Fruit fly (Drosophila melanogaster): ENCODE data around the gene spoon.
A peak's percentile ranks its signal among the peaks of the same experiment; 100 is the strongest.

spoon gene

DNA sequence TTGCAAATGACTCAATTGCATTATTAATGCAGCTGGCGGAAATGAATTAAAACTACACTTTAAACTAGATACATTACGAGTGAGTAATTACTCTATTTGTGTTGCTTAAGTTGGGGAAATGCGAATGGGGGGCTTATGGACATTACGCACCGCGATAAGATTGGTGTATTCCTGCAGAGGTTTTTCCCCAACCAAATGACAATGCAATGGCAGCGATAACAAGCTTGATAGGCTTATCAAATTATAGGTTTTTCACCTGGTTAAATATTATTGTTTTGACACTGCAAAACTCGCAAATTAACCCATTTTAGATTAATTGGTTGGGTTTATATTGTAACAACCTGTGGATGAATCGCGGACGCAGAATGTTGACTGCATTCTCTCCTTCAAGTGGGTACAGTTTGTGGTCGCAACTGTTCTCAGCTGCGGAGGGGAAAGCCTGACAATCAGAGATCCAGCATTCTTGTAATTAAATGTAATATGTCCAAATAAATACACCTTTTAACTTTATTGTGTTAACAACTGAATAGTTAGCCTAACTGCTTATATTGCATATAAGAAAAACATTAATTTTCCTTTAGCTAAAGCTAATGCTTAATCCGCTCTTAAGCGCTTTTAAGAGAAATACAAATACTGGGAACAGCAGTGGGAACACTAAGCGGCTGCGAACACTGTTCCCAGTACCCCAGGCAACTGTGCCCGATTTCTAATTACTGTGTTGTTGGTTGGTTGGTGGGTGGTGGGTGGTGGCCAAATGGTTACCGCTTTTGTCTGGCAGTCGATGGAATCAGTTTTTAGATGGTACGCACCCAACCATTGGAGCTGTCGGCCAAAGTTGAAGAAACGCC is 12.2 kb upstream of the spoon start:
- TF ChIP-seq Eip78C (GFP tag) = peak; percentile 27
- TF ChIP-seq CG10631 (GFP tag; optimal IDR thresholded peaks at IDR 0.05) = no peak

DNA sequence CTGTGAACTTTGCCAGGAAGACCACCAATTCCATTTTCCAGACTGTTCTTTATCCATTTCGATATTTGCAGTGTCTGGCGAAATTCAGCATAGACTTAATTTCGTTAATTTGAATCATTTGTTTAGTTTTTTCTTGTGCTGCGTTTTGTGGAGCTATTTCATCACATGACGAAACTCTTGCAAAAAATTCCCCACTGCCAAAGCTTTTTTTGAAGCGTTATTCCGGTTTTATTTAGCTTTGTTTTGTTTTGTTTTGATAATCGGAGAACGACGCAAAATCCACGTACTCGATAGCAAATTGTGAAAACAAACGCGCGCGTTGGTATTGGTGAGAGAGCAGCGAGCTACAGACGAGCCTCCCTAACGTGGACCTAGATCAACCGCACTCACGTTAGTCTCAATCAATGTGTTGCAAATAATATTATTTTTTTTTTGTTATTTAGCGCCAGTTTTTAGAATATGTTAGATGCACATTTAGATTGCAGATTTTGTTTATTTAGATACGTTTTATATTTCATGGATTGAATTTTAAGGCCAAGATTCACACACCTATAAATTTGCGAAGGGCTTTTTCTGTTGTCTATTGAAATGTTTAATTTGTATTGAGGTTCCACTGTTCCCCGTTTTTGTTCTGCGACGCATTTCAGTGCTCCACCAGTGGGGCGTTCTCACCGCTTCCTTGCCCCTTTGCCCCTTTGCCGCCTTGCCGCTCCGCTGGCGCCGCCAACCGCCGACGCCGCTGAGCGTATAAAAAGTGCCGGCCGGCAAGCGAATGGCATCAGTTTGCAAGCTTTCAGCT is 9.3 kb upstream of the spoon start:
- TF ChIP-seq CG11294 (GFP tag; IDR thresholded peaks at IDR 0.05) = peak; percentile 74
- peak; percentile 89 for TF ChIP-seq Hr4 (GFP tag; optimal IDR thresholded peaks at IDR 0.05)
- TF ChIP-seq CG34406 (GFP tag; optimal IDR thresholded peaks at IDR 0.05) = peak; percentile 89
- TF ChIP-seq net (GFP tag; optimal IDR thresholded peaks at IDR 0.05) = peak; percentile 89
- peak; percentile 82 for TF ChIP-seq CG8319 (GFP tag; optimal IDR thresholded peaks at IDR 0.05)
- peak; percentile 93 for TF ChIP-seq OdsH (GFP tag; optimal IDR thresholded peaks at IDR 0.05)
- TF ChIP-seq CG6792 (GFP tag; optimal IDR thresholded peaks at IDR 0.05) = peak; percentile 91
- peak; percentile 90 for TF ChIP-seq CG3919 (GFP tag; optimal IDR thresholded peaks at IDR 0.05)
- peak; percentile 91 for TF ChIP-seq CG6808 (GFP tag; optimal IDR thresholded peaks at IDR 0.05)
- peak; percentile 96 for TF ChIP-seq Sox14 (GFP tag; optimal IDR thresholded peaks at IDR 0.05)
- peak; percentile 75 for TF ChIP-seq Blimp-1 (GFP tag; optimal IDR thresholded peaks at IDR 0.05)
- peak; percentile 83 for TF ChIP-seq CG6854 (GFP tag; optimal IDR thresholded peaks at IDR 0.05)
- peak; percentile 78 for TF ChIP-seq CG1621 (tag; optimal IDR thresholded peaks at IDR 0.05)
- peak; percentile 90 for TF ChIP-seq Smox (GFP tag; optimal IDR thresholded peaks at IDR 0.05)
- TF ChIP-seq CG10631 (GFP tag; optimal IDR thresholded peaks at IDR 0.05) = peak; percentile 92
- peak; percentile 84 for TF ChIP-seq CG7368 (GFP tag; optimal IDR thresholded peaks at IDR 0.05)
- peak; percentile 95 for TF ChIP-seq svp (GFP tag)
- peak; percentile 83 for TF ChIP-seq CG11762 (GFP tag; optimal IDR thresholded peaks at IDR 0.05; ENCODE audit: insufficient read depth)
- peak; percentile 92 for TF ChIP-seq Hr39 (GFP tag; optimal IDR thresholded peaks at IDR 0.05)
- peak; percentile 94 for TF ChIP-seq pdm3 (GFP tag; optimal IDR thresholded peaks at IDR 0.05)
- peak; percentile 88 for TF ChIP-seq Sox102F (GFP tag; optimal IDR thresholded peaks at IDR 0.05)
- peak; percentile 76 for TF ChIP-seq Gug (GFP tag; IDR thresholded peaks at IDR 0.05)
- TF ChIP-seq Sox15 (GFP tag; optimal IDR thresholded peaks at IDR 0.05) = peak; percentile 90
- TF ChIP-seq achi (GFP tag; optimal IDR thresholded peaks at IDR 0.05) = peak; percentile 91
- peak; percentile 88 for TF ChIP-seq Lpt (GFP tag; optimal IDR thresholded peaks at IDR 0.05)
- peak; percentile 94 for TF ChIP-seq lz (GFP tag; optimal IDR thresholded peaks at IDR 0.05)
- TF ChIP-seq CG32006 (GFP tag; optimal IDR thresholded peaks at IDR 0.05) = peak; percentile 93
- no peak for TF ChIP-seq Hr38 (GFP tag; optimal IDR thresholded peaks at IDR 0.05)
- TF ChIP-seq eg (GFP tag; IDR thresholded peaks at IDR 0.05) = peak; percentile 69
- peak; percentile 94 for TF ChIP-seq esn (GFP tag; optimal IDR thresholded peaks at IDR 0.05)
- TF ChIP-seq Eip93F (GFP tag; optimal IDR thresholded peaks at IDR 0.05) = peak; percentile 65
- TF ChIP-seq Ets21C (GFP tag; optimal IDR thresholded peaks at IDR 0.05) = peak; percentile 88
- TF ChIP-seq Ets96B (tag; optimal IDR thresholded peaks at IDR 0.05) = peak; percentile 79
- peak; percentile 81 for TF ChIP-seq spab (GFP tag; optimal IDR thresholded peaks at IDR 0.05)
- TF ChIP-seq CG11902 (GFP tag; optimal IDR thresholded peaks at IDR 0.05) = peak; percentile 91
- peak; percentile 93 for TF ChIP-seq topi (GFP tag; optimal IDR thresholded peaks at IDR 0.05)
- peak; percentile 92 for TF ChIP-seq Met (GFP tag; optimal IDR thresholded peaks at IDR 0.05)
- peak; percentile 77 for TF ChIP-seq CG9139 (GFP tag; optimal IDR thresholded peaks at IDR 0.05)
- TF ChIP-seq acj6 (GFP tag; optimal IDR thresholded peaks at IDR 0.05) = peak; percentile 91
- peak; percentile 52 for TF ChIP-seq fd85E (GFP tag; optimal IDR thresholded peaks at IDR 0.05)
- peak; percentile 89 for TF ChIP-seq Eip75B (GFP tag; optimal IDR thresholded peaks at IDR 0.05)
- TF ChIP-seq ss (GFP tag; optimal IDR thresholded peaks at IDR 0.05) = peak; percentile 87 to 91
- peak; percentile 81 for TF ChIP-seq CG8632 (GFP tag; optimal IDR thresholded peaks at IDR 0.05)
- TF ChIP-seq CG10669 (GFP tag; optimal IDR thresholded peaks at IDR 0.05) = peak; percentile 89
- peak; percentile 92 for TF ChIP-seq CG31627 (GFP tag; optimal IDR thresholded peaks at IDR 0.05)
- TF ChIP-seq dac (GFP tag; optimal IDR thresholded peaks at IDR 0.05) = peak; percentile 84
